Fruit fly (Drosophila melanogaster): ENCODE results near the gene Mat89Ba.

DNA sequence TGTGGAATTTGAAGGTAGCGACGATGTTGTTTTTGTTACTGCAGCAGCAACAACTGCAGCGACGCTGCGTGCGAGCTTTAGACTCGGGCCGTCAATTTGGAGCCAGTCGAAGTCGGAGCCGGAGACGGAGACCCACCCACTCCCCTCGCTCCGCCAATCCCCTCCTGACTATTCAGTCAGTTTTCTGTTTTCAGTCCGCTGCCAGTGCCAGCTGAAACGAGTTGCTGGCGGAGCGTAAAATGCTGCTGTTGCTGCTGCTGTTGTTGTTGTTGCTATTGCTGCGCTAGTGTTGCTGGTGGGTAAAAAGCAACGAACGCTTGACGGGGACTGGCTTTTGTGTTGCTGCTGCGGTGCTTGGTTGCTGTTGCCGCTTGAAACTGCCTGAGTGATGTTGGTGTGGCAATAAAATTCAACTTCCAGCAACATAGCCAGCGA lies 18.2 kb downstream of the Mat89Ba start:
- TF ChIP-seq Smox (GFP tag; optimal IDR thresholded peaks at IDR 0.05) (no peak), svp (GFP tag) (no peak), CG8119 (GFP tag; IDR thresholded peaks at IDR 0.05) (no peak), acj6 (GFP tag; optimal IDR thresholded peaks at IDR 0.05) (no peak), Hr4 (GFP tag; optimal IDR thresholded peaks at IDR 0.05) (no peak), pdm3 (GFP tag; optimal IDR thresholded peaks at IDR 0.05) (no peak)
